Worm (Caenorhabditis elegans): Measurements from ENCODE around the gene cyp-31A3.
"Not testable (repeated sequence)": the region's sequence is repeated elsewhere in the genome, so short reads cannot be mapped to it uniquely, and the experiment has no call there.

cyp-31A3 gene

DNA sequence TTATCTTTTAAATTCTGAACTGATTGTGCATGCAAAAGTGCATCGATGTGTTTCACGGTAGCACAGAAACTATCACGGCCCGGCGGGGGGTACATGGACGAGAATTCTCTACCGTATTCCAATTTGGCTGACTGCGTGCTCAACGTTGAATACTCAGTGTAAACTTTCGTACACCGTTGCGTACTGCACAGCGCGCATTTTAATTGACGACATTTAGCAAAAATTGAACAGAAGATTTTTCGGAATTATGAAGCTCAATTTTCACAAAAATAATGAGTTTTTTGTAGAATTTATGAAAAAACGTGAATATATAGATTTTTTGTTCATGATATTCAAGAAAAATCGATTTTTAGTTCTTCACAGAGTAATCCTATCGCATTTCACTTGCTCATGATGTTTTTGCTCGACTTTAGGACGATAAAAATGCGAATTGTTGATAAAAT lies 35.4 kb upstream of the cyp-31A3 start:
- peak; percentile 35 for TF ChIP-seq unc-55 (GFP tag; optimal IDR thresholded peaks at IDR 0.05)
- peak; percentile 19 for TF ChIP-seq ztf-4 (tag; optimal IDR thresholded peaks at IDR 0.05)
- TF ChIP-seq sma-3 (GFP tag; optimal IDR thresholded peaks at IDR 0.05) = peak; percentile 86
- peak; percentile 65 for TF ChIP-seq nhr-21 (tag; optimal IDR thresholded peaks at IDR 0.05)
- peak; percentile 68 for TF ChIP-seq lin-13 (GFP tag; optimal IDR thresholded peaks at IDR 0.05)
- TF ChIP-seq nhr-129 (tag; optimal IDR thresholded peaks at IDR 0.05) = peak; percentile 29
- TF ChIP-seq sma-9 (GFP tag; optimal IDR thresholded peaks at IDR 0.05) = peak; percentile 50
- not testable (repeated sequence) for TF ChIP-seq sma-9 (tag; optimal IDR thresholded peaks at IDR 0.05)
- peak; percentile 32 for TF ChIP-seq C34F6.9 (tag; optimal IDR thresholded peaks at IDR 0.05)
- TF ChIP-seq ZK546.5 (tag; optimal IDR thresholded peaks at IDR 0.05) = peak; percentile 74
- TF ChIP-seq R02D3.7 (tag; optimal IDR thresholded peaks at IDR 0.05) = peak; percentile 21
- peak; percentile 11 for TF ChIP-seq nhr-6 (tag; optimal IDR thresholded peaks at IDR 0.05)
- TF ChIP-seq F13H6.1 (tag; optimal IDR thresholded peaks at IDR 0.05) = peak; percentile 81
- peak; percentile 34 for TF ChIP-seq nhr-11 (tag; optimal IDR thresholded peaks at IDR 0.05)
- TF ChIP-seq nhr-25 (tag; optimal IDR thresholded peaks at IDR 0.05) = peak; percentile 65
- peak; percentile 95 to 98 for TF ChIP-seq lsy-2 (tag; optimal IDR thresholded peaks at IDR 0.05)
- TF ChIP-seq mab-5 (tag; optimal IDR thresholded peaks at IDR 0.05) = peak; percentile 16
- peak; percentile 13 for TF ChIP-seq blmp-1 (tag; optimal IDR thresholded peaks at IDR 0.05; ENCODE audit: insufficient read depth)
- TF ChIP-seq crh-2 (tag; optimal IDR thresholded peaks at IDR 0.05) = peak; percentile 36
- TF ChIP-seq gmeb-1 (tag; optimal IDR thresholded peaks at IDR 0.05) = peak; percentile 58

ce11 chrIV:4727935-4728334 lies 32.9 kb upstream of the cyp-31A3 start:
- TF ChIP-seq nhr-129 (tag; optimal IDR thresholded peaks at IDR 0.05) (peak; percentile 13), nhr-25 (tag; optimal IDR thresholded peaks at IDR 0.05) (peak; percentile 83), nhr-21 (tag; optimal IDR thresholded peaks at IDR 0.05) (peak; percentile 74), fos-1 (tag; optimal IDR thresholded peaks at IDR 0.05) (peak; percentile 33), lin-13 (GFP tag; optimal IDR thresholded peaks at IDR 0.05) (peak; percentile 72), sem-4 (tag; optimal IDR thresholded peaks at IDR 0.05) (peak; percentile 46), crh-2 (tag; optimal IDR thresholded peaks at IDR 0.05) (peak; percentile 67), Y55F3AM.14 (GFP tag; optimal IDR thresholded peaks at IDR 0.05) (peak; percentile 91), ceh-82 (tag; optimal IDR thresholded peaks at IDR 0.05) (peak; percentile 4), lsy-2 (tag; optimal IDR thresholded peaks at IDR 0.05) (peak; percentile 97 to 98), gmeb-1 (tag; optimal IDR thresholded peaks at IDR 0.05) (peak; percentile 65), F13H6.1 (tag; optimal IDR thresholded peaks at IDR 0.05) (peak; percentile 90), mab-5 (tag; optimal IDR thresholded peaks at IDR 0.05) (peak; percentile 68), ztf-4 (tag; optimal IDR thresholded peaks at IDR 0.05) (peak; percentile 5), ZK546.5 (tag; optimal IDR thresholded peaks at IDR 0.05) (peak; percentile 80), C34F6.9 (tag; optimal IDR thresholded peaks at IDR 0.05) (peak; percentile 62), unc-55 (GFP tag; optimal IDR thresholded peaks at IDR 0.05) (peak; percentile 58), sma-9 (GFP tag; optimal IDR thresholded peaks at IDR 0.05) (peak; percentile 53), R02D3.7 (tag; optimal IDR thresholded peaks at IDR 0.05) (peak; percentile 34), sma-3 (GFP tag; optimal IDR thresholded peaks at IDR 0.05) (peak; percentile 95), nhr-6 (tag; optimal IDR thresholded peaks at IDR 0.05) (peak; percentile 11)
- TF ChIP-seq sma-9 (tag; optimal IDR thresholded peaks at IDR 0.05) = not testable (repeated sequence)

- TF ChIP-seq sem-4 (tag; optimal IDR thresholded peaks at IDR 0.05) = no peak
- TF ChIP-seq sma-9 (GFP tag; optimal IDR thresholded peaks at IDR 0.05) = no peak
- TF ChIP-seq sma-9 (tag; optimal IDR thresholded peaks at IDR 0.05) = no peak
- TF ChIP-seq fos-1 (tag; optimal IDR thresholded peaks at IDR 0.05) = no peak
- TF ChIP-seq peb-1 (tag; optimal IDR thresholded peaks at IDR 0.05) = no peak
- TF ChIP-seq R02D3.7 (tag; optimal IDR thresholded peaks at IDR 0.05) = no peak
- no peak for TF ChIP-seq zag-1 (tag; optimal IDR thresholded peaks at IDR 0.05)
- no peak for TF ChIP-seq unc-55 (GFP tag; optimal IDR thresholded peaks at IDR 0.05)
- TF ChIP-seq lsy-2 (tag; optimal IDR thresholded peaks at IDR 0.05) = no peak
- TF ChIP-seq elt-1 (tag; optimal IDR thresholded peaks at IDR 0.05) = no peak
- TF ChIP-seq nhr-237 (tag; optimal IDR thresholded peaks at IDR 0.05) = no peak
- TF ChIP-seq crh-2 (tag; optimal IDR thresholded peaks at IDR 0.05) = no peak
- TF ChIP-seq snpc-4 (tag; optimal IDR thresholded peaks at IDR 0.05) = no peak
- no peak for TF ChIP-seq C34F6.9 (tag; optimal IDR thresholded peaks at IDR 0.05)
- no peak for TF ChIP-seq lin-13 (GFP tag; optimal IDR thresholded peaks at IDR 0.05)
- TF ChIP-seq elt-3 (tag; optimal IDR thresholded peaks at IDR 0.05) = no peak
These were observed 23.6 kb upstream of the cyp-31A3 start, which contains the start of gene fbxb-78 for ce11 chrIV:4737258-4737657. Gene fbxb-78, plus strand, starts transcription at chrIV:4737558.

DNA sequence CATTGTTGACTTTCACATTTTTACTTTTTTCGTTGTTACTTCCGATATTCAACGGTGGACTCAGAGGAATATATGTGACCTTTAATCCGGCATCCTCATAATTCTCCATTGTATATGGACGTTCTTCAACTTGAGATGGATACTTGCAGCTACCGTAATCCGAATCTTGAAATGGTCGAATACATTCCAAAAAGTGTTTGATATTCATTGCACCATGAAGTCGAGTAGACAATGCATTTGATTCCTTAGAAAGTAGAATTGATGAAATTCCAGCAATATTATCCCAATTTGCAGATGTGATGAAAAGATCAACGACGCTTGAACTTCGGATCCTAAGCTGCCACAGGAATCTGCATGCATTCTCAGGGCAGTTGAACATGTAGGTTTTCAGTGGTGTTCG lies 18.4 kb upstream of the cyp-31A3 start:
- TF ChIP-seq nhr-21 (tag; optimal IDR thresholded peaks at IDR 0.05) = no peak

- TF ChIP-seq aly-2 (tag; optimal IDR thresholded peaks at IDR 0.05) (no peak), lin-11 (tag; optimal IDR thresholded peaks at IDR 0.05) (no peak), ceh-16 (tag; optimal IDR thresholded peaks at IDR 0.05) (no peak), mbf-1 (tag; optimal IDR thresholded peaks at IDR 0.05) (no peak), fos-1 (tag; optimal IDR thresholded peaks at IDR 0.05) (no peak), sma-3 (GFP tag; optimal IDR thresholded peaks at IDR 0.05) (no peak), nhr-21 (tag; optimal IDR thresholded peaks at IDR 0.05) (no peak), nhr-23 (tag; optimal IDR thresholded peaks at IDR 0.05) (no peak), crh-2 (tag; optimal IDR thresholded peaks at IDR 0.05) (no peak)
These were observed 16.7 kb upstream of the cyp-31A3 start, which contains the start of gene hoe-1 for ce11 chrIV:4744167-4744566. Gene hoe-1, minus strand, starts transcription at chrIV:4744267.
